Worm (Caenorhabditis elegans) whole organism, L3 larva: ENCODE measurements around the gene ZK596.2.

Experiments used
- ZK546.5 ChIP-seq: sonication (generic microtip); optimal IDR thresholded peaks from 2 replicates; lab custom pipeline; 2017; ENCODE audit warnings: missing biosample characterization, missing genetic modification characterization
- aly-2 ChIP-seq: fragments of 150-350 bp; optimal IDR thresholded peaks from 2 replicates; lab custom pipeline; 2014; ENCODE audit warnings: missing biosample characterization, missing genetic modification characterization
- ama-1 ChIP-seq: fragments of 150-350 bp; optimal IDR thresholded peaks from 2 replicates; lab custom pipeline; 2018
- ceh-82 ChIP-seq: fragments of 150-350 bp; optimal IDR thresholded peaks from 2 replicates; lab custom pipeline; 2014; ENCODE audit warnings: missing biosample characterization, missing genetic modification characterization
- egl-5 ChIP-seq: fragments of 150-350 bp; optimal IDR thresholded peaks from 2 replicates; lab custom pipeline; 2017; ENCODE audit warnings: missing biosample characterization, missing genetic modification reagents, missing genetic modification characterization, inconsistent platforms
- elt-2 ChIP-seq: sonication (generic microtip); optimal IDR thresholded peaks from 2 replicates; lab custom pipeline; 2016; ENCODE audit warnings: missing genetic modification reagents, mild to moderate bottlenecking, missing genetic modification characterization, missing compliant biosample characterization
- lin-15B ChIP-seq: fragments of 150-350 bp; optimal IDR thresholded peaks from 2 replicates; lab custom pipeline; 2014; ENCODE audit warnings: missing biosample characterization, missing genetic modification characterization
- mdl-1 ChIP-seq: fragments of 150-350 bp; optimal IDR thresholded peaks from 2 replicates; lab custom pipeline; 2014; ENCODE audit warnings: missing biosample characterization, missing genetic modification characterization
- nhr-76 ChIP-seq: fragments of 150-350 bp; sonication (generic microtip); optimal IDR thresholded peaks from 5 replicates; lab custom pipeline; 2014; ENCODE audit warnings: missing biosample characterization, missing genetic modification characterization
- skn-1 ChIP-seq: fragments of 150-350 bp; optimal IDR thresholded peaks from 2 replicates; lab custom pipeline; 2014; ENCODE audit warnings: missing biosample characterization, missing genetic modification characterization
- ztf-4 ChIP-seq: fragments of 150-350 bp; optimal IDR thresholded peaks from 2 replicates; lab custom pipeline; 2014; ENCODE audit warnings: missing biosample characterization, missing genetic modification characterization

- no peak for TF ChIP-seq skn-1 (tag; lab: Kevin White, UChicago)
- TF ChIP-seq lin-15B (tag; lab: Kevin White, UChicago) = no peak
- TF ChIP-seq elt-2 = no peak
- no peak for TF ChIP-seq mdl-1 (tag; lab: Kevin White, UChicago)
- TF ChIP-seq egl-5 (tag; lab: Kevin White, UChicago) = no peak
- no peak for TF ChIP-seq ceh-82 (tag; lab: Kevin White, UChicago)
- TF ChIP-seq ZK546.5 (tag; lab: Kevin White, UChicago) = no peak
- no peak for TF ChIP-seq aly-2 (tag; lab: Kevin White, UChicago)
- no peak for TF ChIP-seq nhr-76 (tag; lab: Kevin White, UChicago)
- no peak for TF ChIP-seq ztf-4 (tag; lab: Kevin White, UChicago)
- TF ChIP-seq ama-1 = no peak
Measured at ce11 chrIV:10919770-10920169, 10.7 kb upstream of the ZK596.2 start, which contains the start of gene rbr-2.
